Worm (Caenorhabditis elegans) whole organism, L4 larva: ENCODE measurements around the gene clec-139.

Source experiments
- ces-1 ChIP-seq: fragments of 150-350 bp; sonication (generic microtip); optimal IDR thresholded peaks from 4 replicates; lab custom pipeline; 2014; ENCODE audit warnings: missing biosample characterization, missing genetic modification reagents, missing genetic modification characterization
- daf-8 ChIP-seq: fragments of 200-800 bp; sonication (Bioruptor generic); IDR thresholded peaks from 2 replicates; pipeline ENCODE4 v1.3.6; 2022; ENCODE audit warnings: missing genetic modification characterization, missing compliant biosample characterization
- dmd-8 ChIP-seq: fragments of 200-800 bp; sonication (Bioruptor generic); IDR thresholded peaks from 2 replicates; pipeline ENCODE4 v1.3.6; 2022; ENCODE audit warnings: missing genetic modification characterization, missing compliant biosample characterization
- fos-1 ChIP-seq: fragments of 150-350 bp; optimal IDR thresholded peaks from 2 replicates; lab custom pipeline; 2014; ENCODE audit warnings: missing biosample characterization, missing genetic modification characterization
- nhr-11 ChIP-seq: fragments of 150-350 bp; optimal IDR thresholded peaks from 2 replicates; lab custom pipeline; 2014; ENCODE audit warnings: missing biosample characterization, missing genetic modification characterization
- nhr-237 ChIP-seq: sonication (generic microtip); optimal IDR thresholded peaks from 2 replicates; lab custom pipeline; 2017; ENCODE audit warnings: missing biosample characterization, missing genetic modification characterization
- nhr-77 ChIP-seq: fragments of 150-350 bp; optimal IDR thresholded peaks from 2 replicates; lab custom pipeline; 2014; ENCODE audit warnings: missing biosample characterization, missing genetic modification characterization
- tag-97 ChIP-seq: fragments of 200-800 bp; sonication (Bioruptor generic); IDR thresholded peaks from 2 replicates; pipeline ENCODE4 v1.3.6; 2022; ENCODE audit warnings: missing genetic modification characterization, missing compliant biosample characterization
- ztf-11 ChIP-seq: fragments of 150-350 bp; optimal IDR thresholded peaks from 2 replicates; lab custom pipeline; 2014; ENCODE audit warnings: missing biosample characterization, missing genetic modification characterization

- TF ChIP-seq nhr-77 (tag; lab: Kevin White, UChicago) (no peak), nhr-11 (no peak), nhr-237 (no peak), ces-1 (GFP tag; lab: Kevin White, UChicago) (no peak), fos-1 (tag; lab: Kevin White, UChicago) (no peak), dmd-8 (GFP tag; lab: Robert Waterston, UW) (no peak), tag-97 (GFP tag; lab: Robert Waterston, UW) (no peak), daf-8 (no peak), ztf-11 (tag; lab: Kevin White, UChicago) (no peak)
These were observed 13.5 kb downstream of the clec-139 start, which contains the start of gene F35D11.3 for ce11 chrII:4608073-4608472.
